Worm (Caenorhabditis elegans): ENCODE data around the gene C05G5.3.

DNA sequence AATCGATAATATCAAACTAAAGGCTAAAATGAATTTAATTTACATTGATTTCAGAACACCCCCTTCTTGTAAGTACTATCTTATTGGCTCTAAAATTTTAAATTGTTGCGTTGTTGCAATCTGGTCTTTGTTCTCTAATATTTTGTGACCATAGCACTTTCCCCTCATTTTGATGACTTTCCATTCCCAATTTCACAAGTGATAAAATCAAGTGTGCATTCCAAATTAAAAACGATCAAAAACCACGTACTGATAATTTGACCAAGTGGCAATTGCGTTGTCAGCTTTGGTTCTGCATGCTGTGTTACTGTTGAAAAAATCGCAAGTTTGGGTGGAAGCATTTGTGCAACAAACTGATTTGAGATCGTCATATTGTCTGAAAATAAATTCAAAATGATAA lies 18.5 kb upstream of the C05G5.3 start:
- TF ChIP-seq nfyb-1 (GFP tag; IDR thresholded peaks at IDR 0.05) (no peak), chd-7 (tag; optimal IDR thresholded peaks at IDR 0.05) (no peak), ztf-22 (GFP tag; optimal IDR thresholded peaks at IDR 0.05) (no peak), lsl-1 (GFP tag; optimal IDR thresholded peaks at IDR 0.05) (no peak), K12H6.12 (tag; optimal IDR thresholded peaks at IDR 0.05) (no peak), Y95B8A.8 (GFP tag; IDR thresholded peaks at IDR 0.05) (no peak), egl-18 (GFP tag; IDR thresholded peaks at IDR 0.05) (no peak), ama-1 (optimal IDR thresholded peaks at IDR 0.05) (no peak), ama-1 (GFP tag; optimal IDR thresholded peaks at IDR 0.05) (no peak), aptf-2 (GFP tag; conservative IDR thresholded peaks at IDR 0.05) (no peak), dpl-1 (GFP tag; optimal IDR thresholded peaks at IDR 0.05) (no peak), dpff-1 (tag; optimal IDR thresholded peaks at IDR 0.05) (no peak), nhr-90 (tag; optimal IDR thresholded peaks at IDR 0.05) (no peak)
